Fruit fly (Drosophila melanogaster): ENCODE results near the gene FoxK.

FoxK gene

dm6 chr3L:11064689-11065088 lies 55.9 kb downstream of the FoxK start, which contains the start of the genes CG32075, CG45101 and SuUR (continued):
- TF ChIP-seq CG12104 (GFP tag; optimal IDR thresholded peaks at IDR 0.05) = peak; percentile 73
- TF ChIP-seq Poxn (GFP tag; IDR thresholded peaks at IDR 0.05) = peak; percentile 34; the same call in 1 of the 2 replicates
- peak; percentile 78 for TF ChIP-seq CG7556 (GFP tag; optimal IDR thresholded peaks at IDR 0.05)
- peak; percentile 91 for TF ChIP-seq vvl (GFP tag; IDR thresholded peaks at IDR 0.05)
- peak; percentile 89 for TF ChIP-seq ind (GFP tag; optimal IDR thresholded peaks at IDR 0.05)
- TF ChIP-seq CG7987 (GFP tag; optimal IDR thresholded peaks at IDR 0.05) = peak; percentile 65
- peak; percentile 85 for TF ChIP-seq CG10209 (GFP tag; optimal IDR thresholded peaks at IDR 0.05)
- TF ChIP-seq seq (GFP tag; IDR thresholded peaks at IDR 0.05) = peak; percentile 79
- no peak for TF ChIP-seq pros (GFP tag; optimal IDR thresholded peaks at IDR 0.05)
- TF ChIP-seq esg (GFP tag; conservative IDR thresholded peaks at IDR 0.05) = peak; percentile 92
- no peak for TF ChIP-seq sna (GFP tag; IDR thresholded peaks at IDR 0.05; ENCODE audit: partially characterized antibody)
- TF ChIP-seq CG33557 (GFP tag; optimal IDR thresholded peaks at IDR 0.05) = peak; percentile 71
- TF ChIP-seq Lpt (GFP tag; optimal IDR thresholded peaks at IDR 0.05) = no peak
- TF ChIP-seq CG7963 (GFP tag; IDR thresholded peaks at IDR 0.05; ENCODE audit: partially characterized antibody) = no peak; the same call in 2 of the 3 replicates
- peak; percentile 89 for TF ChIP-seq CG12155 (GFP tag; optimal IDR thresholded peaks at IDR 0.05)
- TF ChIP-seq fd64A (GFP tag; optimal IDR thresholded peaks at IDR 0.05) = no peak
- no peak for TF ChIP-seq tna (GFP tag; IDR thresholded peaks at IDR 0.05; ENCODE audit: partially characterized antibody)
- TF ChIP-seq dysf (GFP tag; IDR thresholded peaks at IDR 0.05) = peak; percentile 87
- TF ChIP-seq CG4360 (GFP tag; IDR thresholded peaks at IDR 0.05) = peak; percentile 47; the same call in 1 of the 2 replicates
- peak; percentile 92 for TF ChIP-seq shn (GFP tag; optimal IDR thresholded peaks at IDR 0.05)
- TF ChIP-seq kay (GFP tag; optimal IDR thresholded peaks at IDR 0.05) = peak; percentile 78
- TF ChIP-seq CG15696 (tag; optimal IDR thresholded peaks at IDR 0.05) = peak; percentile 84
- TF ChIP-seq PHDP (tag; optimal IDR thresholded peaks at IDR 0.05) = peak; percentile 87
- peak; percentile 49 for TF ChIP-seq gcm (GFP tag; optimal IDR thresholded peaks at IDR 0.05)
- TF ChIP-seq Pdp1 (GFP tag; optimal IDR thresholded peaks at IDR 0.05) = peak; percentile 87 to 90
- TF ChIP-seq lbe (GFP tag; optimal IDR thresholded peaks at IDR 0.05) = peak; percentile 73
- TF ChIP-seq CG6791 (GFP tag; IDR thresholded peaks at IDR 0.05; ENCODE audit: partially characterized antibody) = no peak
- TF ChIP-seq CG4404 (GFP tag; IDR thresholded peaks at IDR 0.05) = peak; percentile 77
- peak; percentile 64 for TF ChIP-seq cwo (GFP tag; optimal IDR thresholded peaks at IDR 0.05)
- peak; percentile 59 for TF ChIP-seq corto (GFP tag; optimal IDR thresholded peaks at IDR 0.05)
- TF ChIP-seq unpg (GFP tag; optimal IDR thresholded peaks at IDR 0.05) = peak; percentile 82
- TF ChIP-seq Doc3 (GFP tag; IDR thresholded peaks at IDR 0.05; ENCODE audit: partially characterized antibody) = no peak
- peak; percentile 87 for TF ChIP-seq peb (GFP tag; IDR thresholded peaks at IDR 0.05)
- TF ChIP-seq Chrac-16 (GFP tag; optimal IDR thresholded peaks at IDR 0.05) = peak; percentile 93
- TF ChIP-seq Nf-YC (tag; optimal IDR thresholded peaks at IDR 0.05) = peak; percentile 78
- TF ChIP-seq CG10462 (GFP tag; optimal IDR thresholded peaks at IDR 0.05) = peak; percentile 76
- TF ChIP-seq eyg (GFP tag; optimal IDR thresholded peaks at IDR 0.05) = peak; percentile 76
- TF ChIP-seq CG4424 (GFP tag; optimal IDR thresholded peaks at IDR 0.05) = peak; percentile 92
- TF ChIP-seq cas (GFP tag; IDR thresholded peaks at IDR 0.05) = peak; percentile 62
- peak; percentile 68 for TF ChIP-seq trh (GFP tag; optimal IDR thresholded peaks at IDR 0.05)
- TF ChIP-seq CoRest (tag; optimal IDR thresholded peaks at IDR 0.05) = peak; percentile 89
- TF ChIP-seq org-1 (GFP tag; optimal IDR thresholded peaks at IDR 0.05) = peak; percentile 69
- no peak for TF ChIP-seq cad (GFP tag; optimal IDR thresholded peaks at IDR 0.05)
- TF ChIP-seq HLHmδ (GFP tag; optimal IDR thresholded peaks at IDR 0.05) = no peak
- peak; percentile 87 for TF ChIP-seq pum (GFP tag; optimal IDR thresholded peaks at IDR 0.05)
- TF ChIP-seq Med (GFP tag) = peak; percentile 99
- peak; percentile 80 for TF ChIP-seq CG34376 (GFP tag; optimal IDR thresholded peaks at IDR 0.05)
- TF ChIP-seq Kr (GFP tag; optimal IDR thresholded peaks at IDR 0.05) = no peak
- peak; percentile 96 for TF ChIP-seq Sry-β (GFP tag; optimal IDR thresholded peaks at IDR 0.05)
- TF ChIP-seq CG15073 (GFP tag; optimal IDR thresholded peaks at IDR 0.05) = peak; percentile 57
